Fruit fly (Drosophila melanogaster): ENCODE measurements around the gene CG12947.
A peak's percentile ranks its signal among the peaks of the same experiment; 100 is the strongest.

CG12947 gene

DNA sequence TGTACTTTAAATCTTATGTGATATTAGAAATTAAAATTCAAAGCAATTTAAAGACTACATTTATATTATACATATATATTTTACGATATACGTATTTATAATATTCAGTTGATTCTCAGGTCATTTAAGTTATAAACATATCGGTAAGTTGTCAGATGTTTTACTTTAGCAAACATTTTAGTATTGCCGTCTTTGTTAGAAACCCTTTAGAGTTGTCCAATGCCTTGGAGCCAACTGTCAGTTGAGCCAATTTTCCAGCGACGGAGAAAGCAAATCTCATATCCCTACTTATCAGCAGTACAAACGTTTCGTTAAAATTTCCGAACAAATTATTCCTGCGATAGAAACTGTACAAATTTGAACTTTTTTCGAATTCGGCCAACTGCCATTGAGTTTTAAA lies 5.0 kb upstream of the CG12947 start, which contains the start of gene topi:
topi (plus strand) TSS at position 301 of the 400 bp plus-strand sequence.
- TF ChIP-seq kay (GFP tag; ENCODE audit: borderline replicate concordance) (no peak), CG7045 (GFP tag; optimal IDR thresholded peaks at IDR 0.05) (no peak), toe (GFP tag; optimal IDR thresholded peaks at IDR 0.05) (no peak), CG5204 (GFP tag; optimal IDR thresholded peaks at IDR 0.05) (no peak), cic (GFP tag; optimal IDR thresholded peaks at IDR 0.05) (no peak), bab1 (GFP tag; optimal IDR thresholded peaks at IDR 0.05) (no peak), CG1620 (GFP tag; optimal IDR thresholded peaks at IDR 0.05) (no peak), pad (GFP tag; optimal IDR thresholded peaks at IDR 0.05) (no peak), Hr96 (GFP tag; optimal IDR thresholded peaks at IDR 0.05) (no peak), tj (GFP tag; optimal IDR thresholded peaks at IDR 0.05) (no peak), CG33017 (tag; optimal IDR thresholded peaks at IDR 0.05) (no peak)

DNA sequence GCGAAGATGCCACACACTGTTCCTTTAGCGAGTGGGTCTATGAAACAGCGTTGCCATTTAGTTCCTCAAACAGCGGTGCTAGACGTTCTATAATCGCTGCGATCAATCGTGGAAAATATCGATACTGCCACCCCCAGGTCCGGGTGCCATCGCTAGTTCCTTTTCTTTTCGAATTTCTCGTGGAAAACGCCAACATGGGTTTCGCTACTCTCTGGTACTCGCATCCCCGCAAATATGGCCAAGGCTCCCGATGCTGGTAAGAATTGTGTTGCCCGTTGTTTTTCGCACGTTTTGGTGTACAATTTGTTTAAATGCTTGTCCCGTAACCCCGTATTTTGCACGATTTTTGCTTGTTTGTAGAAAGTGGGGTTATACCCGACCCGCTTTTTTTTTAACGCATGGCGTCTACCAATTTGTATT lies 1.9 kb upstream of the CG12947 start, which contains the start of gene RpS29:
RpS29 (plus strand) TSS at position 102 of the 420 bp plus-strand sequence.
- TF ChIP-seq pad (GFP tag; optimal IDR thresholded peaks at IDR 0.05) (peak; percentile 71), Mnt (GFP tag; optimal IDR thresholded peaks at IDR 0.05) (peak; percentile 90), CG12768 (GFP tag; optimal IDR thresholded peaks at IDR 0.05) (peak; percentile 70), CG14711 (tag; optimal IDR thresholded peaks at IDR 0.05) (peak; percentile 69), Crg-1 (GFP tag; optimal IDR thresholded peaks at IDR 0.05) (peak; percentile 93), tj (GFP tag; optimal IDR thresholded peaks at IDR 0.05) (peak; percentile 50), ovo (GFP tag; optimal IDR thresholded peaks at IDR 0.05) (peak; percentile 73), CG33017 (tag; optimal IDR thresholded peaks at IDR 0.05) (peak; percentile 53), toe (GFP tag; optimal IDR thresholded peaks at IDR 0.05) (peak; percentile 92), Clk (GFP tag; optimal IDR thresholded peaks at IDR 0.05) (peak; percentile 62), CG1620 (GFP tag; optimal IDR thresholded peaks at IDR 0.05) (peak; percentile 94), kay (GFP tag; ENCODE audit: borderline replicate concordance) (no peak), CG11617 (GFP tag; optimal IDR thresholded peaks at IDR 0.05) (peak; percentile 83), cic (GFP tag; optimal IDR thresholded peaks at IDR 0.05) (peak; percentile 74), CG7045 (GFP tag; optimal IDR thresholded peaks at IDR 0.05) (peak; percentile 42), cnc (optimal IDR thresholded peaks at IDR 0.05) (no peak), CG7101 (tag; optimal IDR thresholded peaks at IDR 0.05) (peak; percentile 86), Hr96 (GFP tag; optimal IDR thresholded peaks at IDR 0.05) (peak; percentile 87), CG5204 (GFP tag; optimal IDR thresholded peaks at IDR 0.05) (no peak), bab1 (GFP tag; optimal IDR thresholded peaks at IDR 0.05) (peak; percentile 93)

DNA sequence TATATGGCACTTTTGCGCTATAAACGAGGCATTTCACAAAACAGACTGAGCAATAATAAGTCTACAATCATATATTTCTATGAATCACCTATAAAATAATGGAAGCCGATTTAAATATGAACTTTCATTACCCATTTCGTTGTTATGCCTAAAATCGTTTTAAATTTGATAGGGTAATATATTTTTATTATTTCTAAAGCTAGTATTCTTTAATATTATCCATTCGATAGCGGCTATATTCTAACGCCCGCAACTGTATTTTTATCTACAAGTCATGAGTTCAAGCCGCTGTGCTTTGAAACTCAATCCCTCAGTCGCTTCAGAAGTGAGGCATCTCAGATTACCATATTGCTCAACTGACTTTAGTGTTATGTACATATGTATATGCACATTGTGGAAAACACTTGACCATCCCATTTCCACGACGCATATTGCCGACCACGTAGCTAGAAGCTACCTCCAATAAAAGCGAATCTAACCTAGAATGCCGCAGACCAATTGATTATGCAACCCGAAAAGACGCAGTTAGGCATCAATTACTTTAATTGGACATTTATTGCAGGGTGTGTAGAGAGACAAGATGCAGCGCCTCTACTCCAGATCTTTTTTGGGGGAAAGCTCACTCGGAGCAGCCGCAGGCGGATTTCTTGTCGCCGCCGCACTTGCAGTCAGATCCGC lies 3.5 kb downstream of the CG12947 start:
- TF ChIP-seq CG11617 (GFP tag; optimal IDR thresholded peaks at IDR 0.05) (no peak), CG14711 (tag; optimal IDR thresholded peaks at IDR 0.05) (peak; percentile 18), bab1 (GFP tag; optimal IDR thresholded peaks at IDR 0.05) (peak; percentile 62), CG1620 (GFP tag; optimal IDR thresholded peaks at IDR 0.05) (no peak), CG7101 (tag; optimal IDR thresholded peaks at IDR 0.05) (peak; percentile 16), ovo (GFP tag; optimal IDR thresholded peaks at IDR 0.05) (peak; percentile 0), CG33017 (tag; optimal IDR thresholded peaks at IDR 0.05) (peak; percentile 37), Hr96 (GFP tag; optimal IDR thresholded peaks at IDR 0.05) (no peak)

DNA sequence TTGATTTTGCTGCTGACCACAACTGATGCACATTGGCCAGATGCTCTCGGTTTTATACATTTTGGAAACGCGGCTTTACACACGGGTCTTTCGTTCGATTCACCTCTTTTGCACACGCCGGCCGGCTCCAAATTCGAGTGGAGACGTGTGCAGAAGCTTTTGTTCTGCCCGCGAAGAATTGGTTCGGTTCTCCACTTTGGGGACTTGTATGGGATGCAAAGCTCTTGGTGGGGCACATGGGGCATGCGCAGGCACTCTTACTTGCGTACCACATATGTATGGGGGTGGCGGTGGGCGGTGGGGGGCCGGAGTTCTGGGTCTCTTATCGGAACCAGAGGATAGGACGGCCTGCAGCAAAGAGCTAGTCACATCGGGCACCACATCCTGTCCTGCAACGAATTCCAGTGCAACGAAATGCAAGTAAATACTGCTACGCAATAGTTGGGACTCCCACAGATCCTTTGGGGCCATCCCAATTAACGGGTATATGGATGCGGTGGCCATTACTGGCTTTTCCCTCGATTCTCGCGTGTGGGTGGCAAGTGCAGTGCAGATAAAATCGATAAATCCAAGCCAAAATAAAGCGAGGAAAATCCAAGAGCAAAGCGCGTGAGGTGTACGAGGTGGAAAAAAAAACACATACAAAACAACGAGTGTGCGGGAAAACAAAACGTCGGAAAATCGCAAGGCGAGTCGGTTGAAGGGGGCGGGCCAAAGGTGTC lies 4.6 kb downstream of the CG12947 start, which contains the start of the genes MtnA and CG8500:
MtnA (minus strand) TSS at position 30 of the 722 bp plus-strand sequence.
CG8500 (plus strand) TSS at position 313 of the 722 bp plus-strand sequence.
- TF ChIP-seq Mnt (GFP tag; optimal IDR thresholded peaks at IDR 0.05) (peak; percentile 51), CG5204 (GFP tag; optimal IDR thresholded peaks at IDR 0.05) (no peak), tj (GFP tag; optimal IDR thresholded peaks at IDR 0.05) (no peak), CG7101 (tag; optimal IDR thresholded peaks at IDR 0.05) (peak; percentile 27), pad (GFP tag; optimal IDR thresholded peaks at IDR 0.05) (peak; percentile 3), cic (GFP tag; optimal IDR thresholded peaks at IDR 0.05) (peak; percentile 60), bab1 (GFP tag; optimal IDR thresholded peaks at IDR 0.05) (peak; percentile 67), toe (GFP tag; optimal IDR thresholded peaks at IDR 0.05) (no peak)

DNA sequence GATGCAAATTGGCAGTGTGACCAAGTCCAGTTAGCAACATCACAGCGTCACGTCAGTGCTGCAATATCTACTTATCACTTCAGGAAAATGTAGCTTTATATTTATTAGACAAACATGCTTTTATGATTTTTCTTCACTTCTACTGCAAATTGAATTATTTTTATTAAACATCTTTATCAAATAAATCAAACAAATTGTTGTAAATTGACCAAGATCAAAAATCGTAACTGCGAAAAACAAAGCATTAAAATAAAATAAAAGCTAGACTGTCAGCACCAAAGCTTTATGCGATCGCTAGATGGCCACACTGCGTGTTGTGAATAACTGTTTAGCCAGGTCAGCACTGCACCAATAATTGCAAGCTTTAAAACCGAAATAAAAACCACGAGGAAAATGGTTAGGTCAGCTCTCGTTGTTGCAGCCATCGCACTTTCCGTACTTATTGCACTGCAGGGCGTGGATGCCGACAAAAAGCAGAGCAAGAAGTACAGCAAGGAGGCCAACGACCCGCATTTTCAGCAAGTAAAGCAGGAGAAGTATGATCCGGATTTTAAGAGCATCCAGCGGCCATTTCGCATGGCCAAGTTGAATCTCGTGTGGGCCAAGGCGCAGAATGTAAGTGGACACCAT lies 11.4 kb downstream of the CG12947 start, which contains the start of the genes CG12945 and CG8507:
CG12945 (minus strand) TSS at position 45 of the 630 bp plus-strand sequence.
CG8507 (plus strand) TSS at position 307 of the 630 bp plus-strand sequence.
- TF ChIP-seq Mnt (GFP tag; optimal IDR thresholded peaks at IDR 0.05) = peak; percentile 41
- TF ChIP-seq Clk (GFP tag; optimal IDR thresholded peaks at IDR 0.05) = no peak
- peak; percentile 97 for TF ChIP-seq tj (GFP tag; optimal IDR thresholded peaks at IDR 0.05)
- TF ChIP-seq kay (GFP tag; ENCODE audit: borderline replicate concordance) = no peak
- TF ChIP-seq cic (GFP tag; optimal IDR thresholded peaks at IDR 0.05) = peak; percentile 44
- TF ChIP-seq CG11617 (GFP tag; optimal IDR thresholded peaks at IDR 0.05) = peak; percentile 56
- TF ChIP-seq Crg-1 (GFP tag; optimal IDR thresholded peaks at IDR 0.05) = peak; percentile 74
- peak; percentile 79 for TF ChIP-seq bab1 (GFP tag; optimal IDR thresholded peaks at IDR 0.05)
- TF ChIP-seq CG12768 (GFP tag; optimal IDR thresholded peaks at IDR 0.05) = peak; percentile 52
- no peak for TF ChIP-seq CG7045 (GFP tag; optimal IDR thresholded peaks at IDR 0.05)
- peak; percentile 55 for TF ChIP-seq pad (GFP tag; optimal IDR thresholded peaks at IDR 0.05)
- peak; percentile 50 for TF ChIP-seq CG14711 (tag; optimal IDR thresholded peaks at IDR 0.05)
- TF ChIP-seq CG7101 (tag; optimal IDR thresholded peaks at IDR 0.05) = peak; percentile 65
- TF ChIP-seq CG33017 (tag; optimal IDR thresholded peaks at IDR 0.05) = peak; percentile 53
- TF ChIP-seq CG1620 (GFP tag; optimal IDR thresholded peaks at IDR 0.05) = peak; percentile 72
- TF ChIP-seq CG5204 (GFP tag; optimal IDR thresholded peaks at IDR 0.05) = no peak
- TF ChIP-seq Hr96 (GFP tag; optimal IDR thresholded peaks at IDR 0.05) = no peak
- peak; percentile 72 for TF ChIP-seq ovo (GFP tag; optimal IDR thresholded peaks at IDR 0.05)
- TF ChIP-seq cnc (optimal IDR thresholded peaks at IDR 0.05) = no peak

All from whole organism, adult.